Worm (Caenorhabditis elegans): ENCODE data around the gene nhr-226.
A peak's percentile ranks its signal among the peaks of the same experiment; 100 is the strongest.
"Not testable (repeated sequence)": the region's sequence is repeated elsewhere in the genome, so short reads cannot be mapped to it uniquely, and the experiment has no call there.

The nhr-226 gene

DNA sequence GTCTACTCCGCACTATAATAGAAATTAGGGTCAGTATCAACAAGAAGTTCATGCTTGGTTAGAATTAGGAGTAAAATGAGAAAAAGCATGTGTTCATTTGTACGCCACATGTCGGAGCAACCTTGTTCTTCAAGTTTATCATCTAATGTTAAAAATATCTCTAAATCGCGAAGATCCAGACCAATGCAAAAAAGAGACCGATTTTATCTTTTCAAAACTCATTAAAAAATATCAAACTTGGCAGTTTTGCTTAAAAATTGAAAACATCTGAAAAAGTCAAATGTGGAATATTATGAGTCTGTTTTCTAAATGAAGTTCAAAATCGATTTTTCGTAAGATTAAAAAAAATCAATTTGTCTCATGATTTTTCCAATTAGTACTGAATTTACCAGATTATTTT is 26.3 kb downstream of the nhr-226 start, which contains the start of gene Y19D10B.6:
Y19D10B.6 (minus strand) TSS at position 101 of the 400 bp plus-strand sequence.
- TF ChIP-seq sox-4, ztf-16, ceh-2 (tag; optimal IDR thresholded peaks at IDR 0.05): not testable (repeated sequence)

DNA sequence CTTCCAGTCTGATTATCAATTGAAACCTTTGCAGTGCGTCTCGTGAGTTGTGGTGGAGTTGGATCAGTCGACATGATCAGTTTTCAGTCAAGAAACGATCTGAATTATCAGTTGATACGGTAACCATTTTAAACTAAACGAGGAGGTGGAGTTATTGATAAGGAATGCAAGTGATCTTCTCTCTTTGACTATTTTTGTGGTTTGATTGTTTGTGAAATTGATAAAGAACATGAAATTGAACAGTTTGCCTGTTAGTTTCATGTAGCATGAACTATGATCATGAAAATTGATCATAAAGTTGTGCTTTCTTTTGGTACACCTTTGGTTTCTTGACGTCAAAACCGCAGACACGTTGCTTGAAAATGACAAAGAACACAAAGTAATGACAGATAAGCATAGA is 27.8 kb downstream of the nhr-226 start, which contains the start of gene pud-1.2:
pud-1.2 (minus strand) TSS at position 101 of the 400 bp plus-strand sequence.
- not testable (repeated sequence) for TF ChIP-seq rnt-1, odd-2, sdc-2 (tag; optimal IDR thresholded peaks at IDR 0.05)

DNA sequence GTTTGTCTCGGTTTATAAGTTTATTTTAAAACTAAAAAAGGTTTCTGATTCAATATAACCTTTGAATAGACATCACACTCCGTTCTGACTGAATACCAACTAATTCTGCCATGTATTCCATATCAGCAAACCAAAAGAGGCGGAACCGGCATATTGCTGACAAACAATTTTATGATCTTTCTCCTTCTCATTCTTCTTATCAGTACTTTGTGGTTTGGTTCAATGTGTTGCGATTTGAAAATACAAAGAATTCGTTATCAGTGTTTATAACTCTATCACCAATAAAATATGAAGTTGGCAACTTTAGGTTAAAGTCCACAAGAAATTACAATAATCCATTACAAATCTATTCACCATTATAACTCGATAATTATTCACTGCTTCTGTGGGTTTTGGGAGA is 29.6 kb downstream of the nhr-226 start:
- TF ChIP-seq elt-2 (tag; optimal IDR thresholded peaks at IDR 0.05): peak; percentile 93
- TF ChIP-seq C08G9.2 (tag; optimal IDR thresholded peaks at IDR 0.05): no peak

DNA sequence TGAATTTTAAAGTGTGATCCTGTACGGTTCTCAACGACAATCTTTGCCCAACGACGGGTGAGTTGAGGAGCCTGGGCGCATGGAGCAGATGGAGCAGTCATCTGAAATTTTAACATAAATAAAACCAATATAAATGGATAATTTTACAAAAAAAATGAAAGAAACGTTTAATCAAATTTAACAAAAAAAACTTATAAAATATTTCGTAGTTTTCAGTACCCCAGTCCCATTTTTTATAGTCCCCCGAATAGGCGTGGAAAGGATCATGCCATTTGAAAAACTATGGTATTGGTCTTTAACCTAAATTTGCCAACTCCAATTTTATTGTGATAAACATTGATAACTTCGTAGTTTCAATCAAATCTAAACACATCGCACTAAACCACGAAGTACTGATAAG is 30.4 kb downstream of the nhr-226 start, which contains the start of gene pud-3:
pud-3 (minus strand) TSS at position 101 of the 400 bp plus-strand sequence.
- no peak for TF ChIP-seq unc-86 (tag; optimal IDR thresholded peaks at IDR 0.05)
- no peak for TF ChIP-seq hlh-8 (tag; optimal IDR thresholded peaks at IDR 0.05)
- TF ChIP-seq mec-3 (tag; optimal IDR thresholded peaks at IDR 0.05; ENCODE audit: borderline replicate concordance): no peak
- TF ChIP-seq hlh-15 (tag; optimal IDR thresholded peaks at IDR 0.05): no peak
- TF ChIP-seq fax-1 (tag; optimal IDR thresholded peaks at IDR 0.05): no peak
- no peak for TF ChIP-seq ceh-2 (tag; optimal IDR thresholded peaks at IDR 0.05)
- no peak for TF ChIP-seq dve-1 (tag; optimal IDR thresholded peaks at IDR 0.05)
- TF ChIP-seq pha-2 (tag; optimal IDR thresholded peaks at IDR 0.05): no peak
- no peak for TF ChIP-seq unc-55 (GFP tag; optimal IDR thresholded peaks at IDR 0.05)
- no peak for TF ChIP-seq T23F11.4 (GFP tag; optimal IDR thresholded peaks at IDR 0.05)
- TF ChIP-seq madf-2 (tag; optimal IDR thresholded peaks at IDR 0.05): no peak
- TF ChIP-seq tbx-2 (tag; optimal IDR thresholded peaks at IDR 0.05): no peak
- TF ChIP-seq ceh-14 (tag; optimal IDR thresholded peaks at IDR 0.05): no peak
- TF ChIP-seq tbx-7 (tag; optimal IDR thresholded peaks at IDR 0.05): no peak
- no peak for TF ChIP-seq hlh-30 (tag; optimal IDR thresholded peaks at IDR 0.05; ENCODE audit: insufficient read depth)
- no peak for TF ChIP-seq syd-9 (tag; optimal IDR thresholded peaks at IDR 0.05)
- no peak for TF ChIP-seq ceh-34 (tag; optimal IDR thresholded peaks at IDR 0.05)
- no peak for TF ChIP-seq K09A11.1 (tag; optimal IDR thresholded peaks at IDR 0.05; ENCODE audit: insufficient read depth)
- TF ChIP-seq eyg-1 (tag; optimal IDR thresholded peaks at IDR 0.05): no peak

DNA sequence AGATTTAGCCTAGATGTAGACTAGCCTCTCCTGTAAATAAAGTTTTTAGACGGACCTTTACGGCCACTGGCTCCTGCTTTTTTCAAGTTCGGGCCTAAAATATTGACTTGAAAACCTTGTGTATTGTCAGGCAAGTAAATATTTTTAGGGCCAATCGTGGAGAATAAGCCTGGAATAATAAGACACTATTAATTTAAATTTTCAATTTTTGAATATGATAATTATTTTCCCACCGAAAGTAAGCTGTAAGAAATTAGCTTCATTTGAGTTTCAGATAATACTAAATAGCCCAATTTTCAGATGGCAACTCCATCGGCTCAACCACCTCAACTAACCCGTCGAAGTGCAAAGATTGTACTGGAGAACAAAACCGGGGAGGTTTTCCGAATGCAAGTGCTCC is 31.7 kb downstream of the nhr-226 start, which contains the start of gene pud-4:
pud-4 (plus strand) TSS at position 301 of the 400 bp plus-strand sequence.
- TF ChIP-seq che-1 (tag; optimal IDR thresholded peaks at IDR 0.05) (no peak), pax-1 (tag; optimal IDR thresholded peaks at IDR 0.05) (no peak), T23F11.4 (GFP tag; optimal IDR thresholded peaks at IDR 0.05) (no peak), ahr-1 (tag; optimal IDR thresholded peaks at IDR 0.05) (no peak), sdc-2 (tag; optimal IDR thresholded peaks at IDR 0.05) (no peak), hlh-30 (tag; optimal IDR thresholded peaks at IDR 0.05; ENCODE audit: insufficient read depth) (no peak), nhr-232 (tag; optimal IDR thresholded peaks at IDR 0.05) (no peak), hlh-8 (tag; optimal IDR thresholded peaks at IDR 0.05) (no peak), nhr-11 (tag; optimal IDR thresholded peaks at IDR 0.05) (no peak), sox-2 (GFP tag; IDR thresholded peaks at IDR 0.05) (no peak), K02D7.2 (tag; optimal IDR thresholded peaks at IDR 0.05) (no peak), C08G9.2 (tag; optimal IDR thresholded peaks at IDR 0.05) (no peak), unc-3 (GFP tag; conservative IDR thresholded peaks at IDR 0.05) (no peak), unc-3 (tag; optimal IDR thresholded peaks at IDR 0.05) (no peak)
